Worm (Caenorhabditis elegans): ENCODE data around the gene Y111B2A.2.

Y111B2A.2 gene

ce11 chrIII:12453315-12453714, 42.6 kb upstream of the Y111B2A.2 start, which contains the start of gene ani-1 (continued):
- TF ChIP-seq egl-27 (tag; optimal IDR thresholded peaks at IDR 0.05): no peak
- no peak for TF ChIP-seq vab-15 (tag; optimal IDR thresholded peaks at IDR 0.05)
- no peak for TF ChIP-seq unc-98 (GFP tag; IDR thresholded peaks at IDR 0.05)
- no peak for TF ChIP-seq Y116A8C.19 (tag; optimal IDR thresholded peaks at IDR 0.05; ENCODE audit: borderline replicate concordance)
- peak; percentile 93 to 94 for TF ChIP-seq lin-35 (GFP tag; optimal IDR thresholded peaks at IDR 0.05)
- no peak for TF ChIP-seq pax-3 (tag; optimal IDR thresholded peaks at IDR 0.05)
- no peak for TF ChIP-seq mef-2 (tag; optimal IDR thresholded peaks at IDR 0.05)
- no peak for TF ChIP-seq hlh-4 (tag; optimal IDR thresholded peaks at IDR 0.05)
- TF ChIP-seq C04F5.9 (tag; optimal IDR thresholded peaks at IDR 0.05): no peak
- TF ChIP-seq unc-62 (GFP tag; optimal IDR thresholded peaks at IDR 0.05): no peak
- TF ChIP-seq snu-23 (GFP tag; optimal IDR thresholded peaks at IDR 0.05): peak; percentile 71
- no peak for TF ChIP-seq ces-1 (GFP tag; optimal IDR thresholded peaks at IDR 0.05)
- TF ChIP-seq grh-1 (GFP tag; IDR thresholded peaks at IDR 0.05): no peak; the same call in 1 of the 2 replicates
- TF ChIP-seq sup-37 (GFP tag; optimal IDR thresholded peaks at IDR 0.05): no peak
- no peak for TF ChIP-seq hlh-17 (GFP tag; optimal IDR thresholded peaks at IDR 0.05; ENCODE audit: borderline replicate concordance)
- peak; percentile 65 for TF ChIP-seq lin-15B (tag; optimal IDR thresholded peaks at IDR 0.05)
- TF ChIP-seq nhr-237 (tag; optimal IDR thresholded peaks at IDR 0.05): no peak
- peak in 1 of 6 experiments; percentile 42 for TF ChIP-seq elt-3 (tag; optimal IDR thresholded peaks at IDR 0.05)
- TF ChIP-seq nhr-12 (tag; optimal IDR thresholded peaks at IDR 0.05): no peak
- TF ChIP-seq mdl-1 (tag; optimal IDR thresholded peaks at IDR 0.05): peak in 1 of 2 experiments; percentile 46
- TF ChIP-seq ceh-8 (GFP tag; optimal IDR thresholded peaks at IDR 0.05): peak; percentile 45
- TF ChIP-seq nhr-28 (tag; optimal IDR thresholded peaks at IDR 0.05): no peak
- TF ChIP-seq sox-4 (tag; optimal IDR thresholded peaks at IDR 0.05): no peak
- TF ChIP-seq tbx-2 (tag; optimal IDR thresholded peaks at IDR 0.05): peak; percentile 68
- TF ChIP-seq swsn-7 (tag; optimal IDR thresholded peaks at IDR 0.05): peak; percentile 59
- no peak for TF ChIP-seq pag-3 (tag; optimal IDR thresholded peaks at IDR 0.05; ENCODE audit: borderline replicate concordance, insufficient read depth)
- TF ChIP-seq efl-3 (GFP tag; optimal IDR thresholded peaks at IDR 0.05): no peak
- TF ChIP-seq skn-1 (tag; optimal IDR thresholded peaks at IDR 0.05): peak; percentile 61
- no peak for TF ChIP-seq blmp-1 (tag; optimal IDR thresholded peaks at IDR 0.05)
- peak; percentile 76 for TF ChIP-seq ama-1 (optimal IDR thresholded peaks at IDR 0.05)
- no peak for TF ChIP-seq sptf-1 (tag; optimal IDR thresholded peaks at IDR 0.05)
- TF ChIP-seq snpc-4 (tag; optimal IDR thresholded peaks at IDR 0.05): no peak
- TF ChIP-seq ztf-11 (tag; optimal IDR thresholded peaks at IDR 0.05): peak in 1 of 2 experiments; percentile 17
- TF ChIP-seq nhr-84 (tag; optimal IDR thresholded peaks at IDR 0.05): no peak
- peak; percentile 58 for TF ChIP-seq nhr-20 (tag; optimal IDR thresholded peaks at IDR 0.05)
- TF ChIP-seq ceh-63 (GFP tag; optimal IDR thresholded peaks at IDR 0.05): no peak
- peak; percentile 69 for TF ChIP-seq mep-1 (tag; optimal IDR thresholded peaks at IDR 0.05)
- TF ChIP-seq irx-1 (tag; optimal IDR thresholded peaks at IDR 0.05): peak; percentile 36
- no peak for TF ChIP-seq alr-1 (tag; optimal IDR thresholded peaks at IDR 0.05; ENCODE audit: borderline replicate concordance)
- TF ChIP-seq nhr-11 (tag; optimal IDR thresholded peaks at IDR 0.05): no peak
- TF ChIP-seq unc-86 (tag; optimal IDR thresholded peaks at IDR 0.05): peak; percentile 70

- TF ChIP-seq nhr-11 (tag; optimal IDR thresholded peaks at IDR 0.05) (no peak), elt-2 (tag; optimal IDR thresholded peaks at IDR 0.05) (peak; percentile 76), efl-1 (optimal IDR thresholded peaks at IDR 0.05) (no peak), efl-1 (GFP tag; optimal IDR thresholded peaks at IDR 0.05 in 1 of 2) (peak in 1 of 2 experiments; percentile 70)
Measured at ce11 chrIII:12453785-12454184, 42.1 kb upstream of the Y111B2A.2 start.
